Fruit fly (Drosophila melanogaster): ENCODE measurements around the gene NTPase.

NTPase gene

DNA sequence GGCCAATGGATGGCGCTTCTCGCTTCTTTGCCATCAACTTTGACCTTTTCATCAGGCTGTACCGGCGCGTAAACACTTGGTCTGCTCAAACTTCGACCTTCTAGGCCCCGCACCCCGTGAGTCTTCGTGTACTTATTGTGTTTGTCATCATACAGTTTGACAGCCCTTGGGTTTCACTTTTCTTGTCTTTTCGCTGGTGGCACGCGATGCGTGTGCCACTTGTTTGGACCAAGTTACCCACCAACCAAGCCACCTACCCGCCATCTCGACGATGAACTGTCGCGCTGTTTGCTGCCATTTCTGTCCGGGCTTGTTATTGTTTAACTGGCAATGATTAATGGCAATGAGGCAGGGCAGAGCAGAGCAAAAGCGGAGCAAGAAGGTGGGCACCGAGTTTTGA is 22.1 kb upstream of the NTPase start (continued):
- TF ChIP-seq gt (GFP tag; IDR thresholded peaks at IDR 0.05) (no peak), Hr78 (GFP tag; optimal IDR thresholded peaks at IDR 0.05) (peak in 1 of 2 experiments; percentile 88), ro (GFP tag; IDR thresholded peaks at IDR 0.05) (no peak), psq (GFP tag; optimal IDR thresholded peaks at IDR 0.05) (no peak), CG10543 (GFP tag; optimal IDR thresholded peaks at IDR 0.05) (peak; percentile 20), CG13775 (GFP tag; optimal IDR thresholded peaks at IDR 0.05) (no peak), p53 (GFP tag; optimal IDR thresholded peaks at IDR 0.05) (no peak), CG18764 (GFP tag; optimal IDR thresholded peaks at IDR 0.05) (no peak), Doc3 (GFP tag; IDR thresholded peaks at IDR 0.05; ENCODE audit: partially characterized antibody) (no peak), ara (GFP tag; IDR thresholded peaks at IDR 0.05) (peak; percentile 21; the same call in 1 of the 2 replicates), vfl (GFP tag; optimal IDR thresholded peaks at IDR 0.05) (no peak), chinmo (GFP tag; IDR thresholded peaks at IDR 0.05; ENCODE audit: partially characterized antibody) (0 out of 4 replicates have a peak, but pooled peaks have one; percentile 18), CG9876 (GFP tag; optimal IDR thresholded peaks at IDR 0.05) (no peak), sd (tag; optimal IDR thresholded peaks at IDR 0.05) (no peak), Camta (GFP tag; optimal IDR thresholded peaks at IDR 0.05) (no peak), Gsc (GFP tag; IDR thresholded peaks at IDR 0.05) (no peak), CG6175 (GFP tag; IDR thresholded peaks at IDR 0.05) (0 out of 3 replicates have a peak, but pooled peaks have one; percentile 29), br (optimal IDR thresholded peaks at IDR 0.05) (no peak), CG10147 (GFP tag; optimal IDR thresholded peaks at IDR 0.05) (no peak), mirr (GFP tag; optimal IDR thresholded peaks at IDR 0.05) (peak; percentile 12), NFAT (GFP tag; IDR thresholded peaks at IDR 0.05) (0 out of 2 replicates have a peak, but pooled peaks have one; percentile 15), CG5180 (GFP tag; optimal IDR thresholded peaks at IDR 0.05) (peak; percentile 46)

DNA sequence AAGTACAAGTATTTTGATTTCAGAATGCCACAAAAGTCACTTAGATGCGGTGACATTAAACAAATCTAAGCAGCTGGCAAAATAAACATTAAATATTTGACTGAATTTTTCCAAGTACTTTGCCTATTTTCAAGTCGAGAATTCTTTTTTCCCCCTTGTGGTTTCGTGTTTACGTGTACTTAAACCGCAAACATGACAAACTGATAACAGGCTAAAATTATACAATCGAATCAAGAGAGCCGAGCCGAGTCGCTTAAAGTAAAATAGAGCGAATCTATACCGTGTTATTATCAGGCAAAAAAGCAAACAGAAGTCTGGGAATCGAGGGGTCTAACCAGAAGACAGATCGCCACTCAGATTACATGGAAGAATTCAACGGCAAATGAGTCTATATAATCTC is 20.5 kb upstream of the NTPase start:
- TF ChIP-seq zf30C (GFP tag; optimal IDR thresholded peaks at IDR 0.05) (no peak), Sox102F (GFP tag; optimal IDR thresholded peaks at IDR 0.05) (no peak), CG1792 (GFP tag; optimal IDR thresholded peaks at IDR 0.05) (peak; percentile 1), nau (GFP tag; optimal IDR thresholded peaks at IDR 0.05) (peak; percentile 65), yki (optimal IDR thresholded peaks at IDR 0.05) (no peak), bsh (GFP tag; optimal IDR thresholded peaks at IDR 0.05) (peak in 1 of 2 experiments; percentile 45), CG14050 (GFP tag; IDR thresholded peaks at IDR 0.05) (no peak), CoRest (tag; optimal IDR thresholded peaks at IDR 0.05) (no peak), Dfd (GFP tag; optimal IDR thresholded peaks at IDR 0.05) (no peak), CG9727 (GFP tag; optimal IDR thresholded peaks at IDR 0.05) (peak; percentile 26), CG8359 (GFP tag; optimal IDR thresholded peaks at IDR 0.05; ENCODE audit: borderline replicate concordance) (no peak), NC2β (GFP tag; optimal IDR thresholded peaks at IDR 0.05) (no peak), Poxn (GFP tag; IDR thresholded peaks at IDR 0.05) (no peak), br (optimal IDR thresholded peaks at IDR 0.05) (no peak), CG2678 (tag; optimal IDR thresholded peaks at IDR 0.05) (peak; percentile 50), ac (GFP tag; optimal IDR thresholded peaks at IDR 0.05) (peak; percentile 10), CG12942 (GFP tag; optimal IDR thresholded peaks at IDR 0.05) (no peak), lmd (GFP tag; IDR thresholded peaks at IDR 0.05) (no peak), Oaz (GFP tag; IDR thresholded peaks at IDR 0.05) (no peak), HLHmδ (GFP tag; optimal IDR thresholded peaks at IDR 0.05) (no peak), CG13123 (GFP tag; optimal IDR thresholded peaks at IDR 0.05) (no peak), Hr3 (GFP tag; optimal IDR thresholded peaks at IDR 0.05) (no peak), lab (GFP tag; optimal IDR thresholded peaks at IDR 0.05) (peak; percentile 52), dan (GFP tag; IDR thresholded peaks at IDR 0.05) (no peak), unpg (GFP tag; optimal IDR thresholded peaks at IDR 0.05) (peak; percentile 4), CG6813 (GFP tag; optimal IDR thresholded peaks at IDR 0.05) (peak; percentile 62), CG12391 (tag; optimal IDR thresholded peaks at IDR 0.05) (no peak), chm (GFP tag; IDR thresholded peaks at IDR 0.05) (0 out of 2 replicates have a peak, but pooled peaks have one; percentile 27), CG34422 (GFP tag; IDR thresholded peaks at IDR 0.05) (no peak), ftz-f1 (GFP tag; optimal IDR thresholded peaks at IDR 0.05) (no peak), CG1233 (GFP tag; optimal IDR thresholded peaks at IDR 0.05) (peak; percentile 2)

All from whole organism, embryonic.